Fruit fly (Drosophila melanogaster): ENCODE measurements around the gene Bulli.

Gene Bulli

dm6 chr3L:6469508-6469907 is 19.0 kb upstream of the Bulli start (continued):
- TF ChIP-seq Trl (optimal IDR thresholded peaks at IDR 0.05) = no peak
- no peak for TF ChIP-seq Trl (GFP tag; optimal IDR thresholded peaks at IDR 0.05)
- TF ChIP-seq Aef1 (GFP tag; IDR thresholded peaks at IDR 0.05) = no peak
- no peak for TF ChIP-seq crol (GFP tag; IDR thresholded peaks at IDR 0.05)
- no peak for TF ChIP-seq CG11723 (GFP tag; optimal IDR thresholded peaks at IDR 0.05)
- no peak for TF ChIP-seq tna (GFP tag; IDR thresholded peaks at IDR 0.05; ENCODE audit: partially characterized antibody)
- no peak for TF ChIP-seq pum (GFP tag; optimal IDR thresholded peaks at IDR 0.05)
- TF ChIP-seq CG31388 (GFP tag; optimal IDR thresholded peaks at IDR 0.05) = no peak
- no peak for TF ChIP-seq Atf-2 (GFP tag; optimal IDR thresholded peaks at IDR 0.05)
- no peak for TF ChIP-seq stwl (tag; optimal IDR thresholded peaks at IDR 0.05)
- no peak for TF ChIP-seq en (GFP tag; optimal IDR thresholded peaks at IDR 0.05)
- TF ChIP-seq CG11093 (GFP tag; IDR thresholded peaks at IDR 0.05) = no peak
- peak; percentile 75 for TF ChIP-seq grn (GFP tag; optimal IDR thresholded peaks at IDR 0.05)
- TF ChIP-seq fu2 (GFP tag; optimal IDR thresholded peaks at IDR 0.05) = no peak
- no peak for TF ChIP-seq HLH3B (GFP tag; IDR thresholded peaks at IDR 0.05)
- TF ChIP-seq CG18262 (tag; optimal IDR thresholded peaks at IDR 0.05) = no peak
- TF ChIP-seq shn (GFP tag; optimal IDR thresholded peaks at IDR 0.05) = no peak
- TF ChIP-seq Stat92E (GFP tag; optimal IDR thresholded peaks at IDR 0.05) = peak in 1 of 3 experiments; percentile 61
- no peak for TF ChIP-seq CG1832 (GFP tag; optimal IDR thresholded peaks at IDR 0.05)
- peak; percentile 12 for TF ChIP-seq Kr (GFP tag; optimal IDR thresholded peaks at IDR 0.05)
- TF ChIP-seq scrt (GFP tag; optimal IDR thresholded peaks at IDR 0.05) = no peak
- no peak for TF ChIP-seq CG7372 (GFP tag; IDR thresholded peaks at IDR 0.05)

dm6 chr3L:6471820-6472219 is 16.7 kb upstream of the Bulli start:
- TF ChIP-seq row (GFP tag; IDR thresholded peaks at IDR 0.05) (peak; percentile 25; the same call in 1 of the 3 replicates), Dek (tag; optimal IDR thresholded peaks at IDR 0.05) (no peak), Fer2 (tag; optimal IDR thresholded peaks at IDR 0.05) (no peak), prd (optimal IDR thresholded peaks at IDR 0.05) (no peak), prd (GFP tag; IDR thresholded peaks at IDR 0.05) (peak; percentile 46; the same call in 2 of the 3 replicates), Xrp1 (GFP tag; IDR thresholded peaks at IDR 0.05) (0 out of 2 replicates have a peak, but pooled peaks have one; percentile 13), zen2 (GFP tag; IDR thresholded peaks at IDR 0.05; ENCODE audit: partially characterized antibody) (no peak), pb (GFP tag; optimal IDR thresholded peaks at IDR 0.05) (no peak), Hr78 (GFP tag; optimal IDR thresholded peaks at IDR 0.05) (no peak), Side (GFP tag; optimal IDR thresholded peaks at IDR 0.05) (no peak), vnd (GFP tag; IDR thresholded peaks at IDR 0.05; ENCODE audit: partially characterized antibody) (0 out of 3 replicates have a peak, but pooled peaks have one; percentile 27)

- no peak for TF ChIP-seq psq (GFP tag; optimal IDR thresholded peaks at IDR 0.05)
- TF ChIP-seq CG31224 (GFP tag; IDR thresholded peaks at IDR 0.05) = no peak
- no peak for TF ChIP-seq CG15073 (GFP tag; optimal IDR thresholded peaks at IDR 0.05)
- no peak for TF ChIP-seq ham (GFP tag; IDR thresholded peaks at IDR 0.05)
- TF ChIP-seq CG2202 (tag; optimal IDR thresholded peaks at IDR 0.05) = no peak
- peak; percentile 25 for TF ChIP-seq CG1603 (tag; optimal IDR thresholded peaks at IDR 0.05)
- 0 out of 2 replicates have a peak, but pooled peaks have one; percentile 6 for TF ChIP-seq CG4730 (GFP tag; IDR thresholded peaks at IDR 0.05)
- TF ChIP-seq phol (tag; optimal IDR thresholded peaks at IDR 0.05) = peak; percentile 49
- no peak for TF ChIP-seq CG12659 (GFP tag; optimal IDR thresholded peaks at IDR 0.05)
- TF ChIP-seq Gsc (GFP tag; IDR thresholded peaks at IDR 0.05) = no peak
- TF ChIP-seq CG14710 (tag; optimal IDR thresholded peaks at IDR 0.05) = no peak
- TF ChIP-seq CG8359 (GFP tag; optimal IDR thresholded peaks at IDR 0.05; ENCODE audit: borderline replicate concordance) = no peak
- TF ChIP-seq Ptx1 (GFP tag; IDR thresholded peaks at IDR 0.05) = peak; percentile 45; the same call in 1 of the 2 replicates
- TF ChIP-seq CG43689 (GFP tag; IDR thresholded peaks at IDR 0.05) = no peak
- TF ChIP-seq Bgb (GFP tag; IDR thresholded peaks at IDR 0.05; ENCODE audit: partially characterized antibody) = no peak
- no peak for TF ChIP-seq ind (GFP tag; optimal IDR thresholded peaks at IDR 0.05)
- no peak for TF ChIP-seq Dref (GFP tag; IDR thresholded peaks at IDR 0.05)
- TF ChIP-seq PHDP (tag; optimal IDR thresholded peaks at IDR 0.05) = no peak
These were observed 5.6 kb upstream of the Bulli start for dm6 chr3L:6482838-6483237.

Data from whole organism, embryonic.